Fruit fly (Drosophila melanogaster) whole organism, wandering third instar larva: ENCODE results near the gene CG12071.
A peak's percentile ranks its signal among the peaks of the same experiment; 100 is the strongest.

Experiments
- CG32264 ChIP-seq: fragments of 200-800 bp; sonication (Bioruptor generic); optimal IDR thresholded peaks from 2 replicates; lab custom pipeline; 2016; ENCODE audit warnings: missing biosample characterization, missing genetic modification characterization
- CG9705 ChIP-seq: fragments of 200-800 bp; sonication (Bioruptor generic); optimal IDR thresholded peaks from 2 replicates; lab custom pipeline; 2018; ENCODE audit warnings: missing biosample characterization, mild to moderate bottlenecking, missing genetic modification characterization
- CrebA ChIP-seq: fragments of 200-800 bp; sonication (Bioruptor generic); optimal IDR thresholded peaks from 2 replicates; lab custom pipeline; 2016; ENCODE audit warnings: missing biosample characterization, mild to moderate bottlenecking, missing genetic modification characterization, borderline replicate concordance
- Dfd ChIP-seq: fragments of >200 bp; optimal IDR thresholded peaks from 2 replicates; lab custom pipeline; 2017; ENCODE audit warnings: missing biosample characterization, missing genetic modification characterization
- Dif ChIP-seq: fragments of 200-275, 200-300 bp; sonication (Bioruptor generic); optimal IDR thresholded peaks from 2 replicates; lab custom pipeline; 2018; ENCODE audit warnings: missing biosample characterization, missing genetic modification characterization; ENCODE audit not compliant: partially characterized antibody
- GATAd ChIP-seq: sonication (Bioruptor generic); optimal IDR thresholded peaks from 2 replicates; lab custom pipeline; 2016; ENCODE audit warnings: missing biosample characterization, missing genetic modification characterization
- HLH106 ChIP-seq: fragments of 200-800 bp; optimal IDR thresholded peaks from 3 replicates; lab custom pipeline; 2019; ENCODE audit warnings: missing biosample characterization, mild to moderate bottlenecking, missing genetic modification characterization, moderate library complexity
- Hnf4 ChIP-seq: fragments of 200-800 bp; sonication (Bioruptor generic); optimal IDR thresholded peaks from 2 replicates; lab custom pipeline; 2016; ENCODE audit warnings: missing biosample characterization, mild to moderate bottlenecking, missing genetic modification characterization
- Hr78 ChIP-seq: fragments of >200 bp; optimal IDR thresholded peaks from 2 replicates; lab custom pipeline; 2017; ENCODE audit warnings: missing biosample characterization, missing genetic modification characterization
- Jra ChIP-seq: sonication (Bioruptor generic); optimal IDR thresholded peaks from 2 replicates; lab custom pipeline; 2016; ENCODE audit warnings: missing biosample characterization, missing genetic modification characterization
- Mio ChIP-seq: sonication (Bioruptor generic); optimal IDR thresholded peaks from 2 replicates; lab custom pipeline; 2016; ENCODE audit warnings: missing biosample characterization, missing genetic modification characterization
- Myc ChIP-seq: fragments of >200 bp; optimal IDR thresholded peaks from 2 replicates; lab custom pipeline; 2017
- OdsH ChIP-seq: fragments of 200-800 bp; sonication (Bioruptor generic); optimal IDR thresholded peaks from 2 replicates; lab custom pipeline; 2016; ENCODE audit warnings: missing biosample characterization, mild to moderate bottlenecking, missing genetic modification characterization
- Rel ChIP-seq, 2 experiments: fragments of 200-800 bp; sonication (Bioruptor generic) in 1 of 2; optimal IDR thresholded peaks; 2 replicates in 1 of 2; 3 replicates in 1 of 2; lab custom pipeline; 2016 to 2019; ENCODE audit warnings: mild to moderate bottlenecking in 2 of 2, missing biosample characterization in 2 of 2, missing genetic modification characterization in 2 of 2, moderate library complexity in 1 of 2
- Sp1 ChIP-seq: fragments of 200-800 bp; sonication (Bioruptor generic); optimal IDR thresholded peaks from 3 replicates; lab custom pipeline; 2019; ENCODE audit warnings: missing biosample characterization, mild to moderate bottlenecking, missing genetic modification characterization, moderate library complexity
- br ChIP-seq: fragments of 200-800 bp; sonication (Bioruptor generic); optimal IDR thresholded peaks from 2 replicates; lab custom pipeline; 2016; ENCODE audit warnings: missing biosample characterization, missing genetic modification characterization
- brk ChIP-seq: fragments of 200-800 bp; sonication (Bioruptor generic); optimal IDR thresholded peaks from 2 replicates; lab custom pipeline; 2016; ENCODE audit warnings: missing biosample characterization, mild to moderate bottlenecking, missing genetic modification characterization
- dl ChIP-seq, 2 experiments: fragments of 175-275, 200-275 bp in 1 of 2; fragments of 200-275 bp in 1 of 2; sonication (Bioruptor generic); optimal IDR thresholded peaks; lab custom pipeline; 2018; ENCODE audit warnings: mild to moderate bottlenecking in 2 of 2, missing biosample characterization in 2 of 2, missing genetic modification characterization in 2 of 2, moderate library complexity in 2 of 2; ENCODE audit not compliant: partially characterized antibody in 2 of 2, insufficient read depth in 1 of 2
- dmrt93B ChIP-seq: fragments of 200-800 bp; sonication (Bioruptor generic); optimal IDR thresholded peaks from 2 replicates; lab custom pipeline; 2018; ENCODE audit warnings: missing biosample characterization, mild to moderate bottlenecking, missing genetic modification characterization
- dsf ChIP-seq: sonication (Bioruptor generic); optimal IDR thresholded peaks from 2 replicates; lab custom pipeline; 2016; ENCODE audit warnings: missing biosample characterization, missing genetic modification characterization, borderline replicate concordance
- ey ChIP-seq: fragments of 200-800 bp; sonication (Bioruptor generic); optimal IDR thresholded peaks from 2 replicates; lab custom pipeline; 2016; ENCODE audit warnings: missing biosample characterization, missing genetic modification characterization
- foxo ChIP-seq, 2 experiments: fragments of 200-800 bp; sonication (Bioruptor generic); optimal IDR thresholded peaks; 2 replicates in 1 of 2; 3 replicates in 1 of 2; lab custom pipeline; 2016 to 2017; ENCODE audit warnings: missing biosample characterization in 2 of 2, missing genetic modification characterization in 2 of 2
- fru ChIP-seq: fragments of 200-800 bp; sonication (Bioruptor generic); optimal IDR thresholded peaks from 3 replicates; lab custom pipeline; 2016; ENCODE audit warnings: missing biosample characterization, mild to moderate bottlenecking, missing genetic modification characterization
- h ChIP-seq: fragments of 200-800 bp; sonication (Bioruptor generic); optimal IDR thresholded peaks from 3 replicates; lab custom pipeline; 2016; ENCODE audit warnings: missing biosample characterization, mild to moderate bottlenecking, missing genetic modification characterization
- jim ChIP-seq: fragments of 175-275, 200-325 bp; sonication (Bioruptor generic); optimal IDR thresholded peaks from 2 replicates; lab custom pipeline; 2016; ENCODE audit warnings: missing biosample characterization, mild to moderate bottlenecking, missing genetic modification characterization
- lola ChIP-seq: fragments of >200 bp; optimal IDR thresholded peaks from 2 replicates; lab custom pipeline; 2017; ENCODE audit warnings: missing biosample characterization, missing genetic modification characterization
- pan ChIP-seq: fragments of >200 bp; optimal IDR thresholded peaks from 2 replicates; lab custom pipeline; 2017
- psq ChIP-seq: fragments of 200-800 bp; sonication (Bioruptor generic); optimal IDR thresholded peaks from 3 replicates; lab custom pipeline; 2017; ENCODE audit warnings: missing biosample characterization, mild to moderate bottlenecking, missing genetic modification characterization, moderate library complexity
- rgr ChIP-seq: fragments of 200-800 bp; sonication (Bioruptor generic); optimal IDR thresholded peaks from 3 replicates; lab custom pipeline; 2016; ENCODE audit warnings: missing biosample characterization, mild to moderate bottlenecking, missing genetic modification characterization
- sv ChIP-seq: fragments of 200-800 bp; sonication (Bioruptor generic); optimal IDR thresholded peaks from 3 replicates; lab custom pipeline; 2016; ENCODE audit warnings: missing biosample characterization, missing genetic modification characterization
- usp ChIP-seq: fragments of >200 bp; optimal IDR thresholded peaks from 2 replicates; lab custom pipeline; 2017; ENCODE audit warnings: missing biosample characterization, missing genetic modification characterization

CG12071 gene

dm6 chr3R:30887711-30888549 lies 7.1 kb upstream of the CG12071 start (continued):
- peak; percentile 60 for TF ChIP-seq CG9705
- no peak for TF ChIP-seq Myc (lab: Kevin White, UChicago)
- peak; percentile 86 for TF ChIP-seq fru
- TF ChIP-seq ey (GFP tag; lab: Kevin White, UChicago): peak; percentile 88

- no peak for TF ChIP-seq CrebA (GFP tag; lab: Kevin White, UChicago)
- no peak for TF ChIP-seq dl (GFP tag; optimal IDR thresholded peaks at IDR 0.05; lab: Kevin White, UChicago; ENCODE audit: insufficient read depth in 1 of 2, partially characterized antibody in 2 of 2)
- no peak for TF ChIP-seq usp (GFP tag; lab: Kevin White, UChicago)
- no peak for TF ChIP-seq OdsH (GFP tag; lab: Kevin White, UChicago)
- no peak for TF ChIP-seq ey (GFP tag; lab: Kevin White, UChicago)
- TF ChIP-seq CG32264 (GFP tag; lab: Kevin White, UChicago): no peak
- no peak for TF ChIP-seq HLH106 (tag; lab: Kevin White, UChicago)
- no peak for TF ChIP-seq sv (GFP tag; lab: Kevin White, UChicago)
- no peak for TF ChIP-seq brk
- no peak for TF ChIP-seq fru
- TF ChIP-seq foxo (GFP tag; optimal IDR thresholded peaks at IDR 0.05; lab: Kevin White, UChicago): no peak
- no peak for TF ChIP-seq dsf (GFP tag; lab: Kevin White, UChicago)
- TF ChIP-seq Mio: no peak
- no peak for TF ChIP-seq Jra
- TF ChIP-seq pan (lab: Kevin White, UChicago): no peak
- TF ChIP-seq Hnf4 (GFP tag; lab: Kevin White, UChicago): no peak
- no peak for TF ChIP-seq Rel (GFP tag; optimal IDR thresholded peaks at IDR 0.05; lab: Kevin White, UChicago)
- TF ChIP-seq Rel (tag; optimal IDR thresholded peaks at IDR 0.05; lab: Kevin White, UChicago): no peak
Measured at dm6 chr3R:30887302-30887701, 6.5 kb upstream of the CG12071 start.

DNA sequence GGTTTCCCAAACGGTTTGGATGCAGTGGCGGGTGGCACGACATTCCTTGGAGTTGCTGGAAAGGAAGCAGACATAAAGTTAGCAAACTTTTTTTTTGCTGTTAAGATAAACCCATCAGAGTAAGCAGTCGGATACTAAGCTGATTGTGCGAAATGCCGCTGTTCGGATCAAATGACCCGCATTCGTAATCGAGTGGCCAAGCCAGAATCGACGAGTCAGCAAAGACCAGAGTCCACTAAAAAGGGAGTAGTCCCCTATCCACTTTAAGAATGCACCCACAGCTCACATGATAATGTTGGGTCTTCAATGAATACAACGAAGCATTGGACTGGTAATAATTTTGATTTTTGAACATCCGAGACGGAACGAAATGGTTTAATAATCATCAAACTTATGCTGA lies 6.0 kb upstream of the CG12071 start:
- TF ChIP-seq Dfd (GFP tag; lab: Kevin White, UChicago) (no peak), CG9705 (no peak), ey (GFP tag; lab: Kevin White, UChicago) (no peak), h (GFP tag; lab: Kevin White, UChicago) (no peak), CG32264 (GFP tag; lab: Kevin White, UChicago) (no peak), Hr78 (GFP tag; lab: Kevin White, UChicago) (no peak), usp (GFP tag; lab: Kevin White, UChicago) (no peak), Dif (GFP tag; lab: Kevin White, UChicago) (no peak), Sp1 (GFP tag; lab: Kevin White, UChicago) (no peak), dsf (GFP tag; lab: Kevin White, UChicago) (no peak), rgr (GFP tag; lab: Kevin White, UChicago) (no peak), br (GFP tag; lab: Kevin White, UChicago) (no peak), lola (GFP tag; lab: Kevin White, UChicago) (no peak), OdsH (GFP tag; lab: Kevin White, UChicago) (no peak)

- TF ChIP-seq HLH106 (tag; lab: Kevin White, UChicago) (no peak), GATAd (GFP tag; lab: Kevin White, UChicago) (no peak), jim (GFP tag; lab: Kevin White, UChicago) (no peak), pan (lab: Kevin White, UChicago) (no peak), Hr78 (GFP tag; lab: Kevin White, UChicago) (no peak), dmrt93B (GFP tag; lab: Kevin White, UChicago) (no peak), br (GFP tag; lab: Kevin White, UChicago) (no peak), brk (no peak), OdsH (GFP tag; lab: Kevin White, UChicago) (no peak), CrebA (GFP tag; lab: Kevin White, UChicago) (no peak), psq (GFP tag; lab: Kevin White, UChicago) (no peak), Jra (no peak)
Measured at dm6 chr3R:30883403-30883802, 2.6 kb upstream of the CG12071 start, which contains the start of gene CG15547. Gene CG15547 (minus strand): TSS chr3R:30883503.
